Fruit fly (Drosophila melanogaster): Measurements from ENCODE around the gene CG15739.
A peak's percentile ranks its signal among the peaks of the same experiment; 100 is the strongest.

The CG15739 gene

DNA sequence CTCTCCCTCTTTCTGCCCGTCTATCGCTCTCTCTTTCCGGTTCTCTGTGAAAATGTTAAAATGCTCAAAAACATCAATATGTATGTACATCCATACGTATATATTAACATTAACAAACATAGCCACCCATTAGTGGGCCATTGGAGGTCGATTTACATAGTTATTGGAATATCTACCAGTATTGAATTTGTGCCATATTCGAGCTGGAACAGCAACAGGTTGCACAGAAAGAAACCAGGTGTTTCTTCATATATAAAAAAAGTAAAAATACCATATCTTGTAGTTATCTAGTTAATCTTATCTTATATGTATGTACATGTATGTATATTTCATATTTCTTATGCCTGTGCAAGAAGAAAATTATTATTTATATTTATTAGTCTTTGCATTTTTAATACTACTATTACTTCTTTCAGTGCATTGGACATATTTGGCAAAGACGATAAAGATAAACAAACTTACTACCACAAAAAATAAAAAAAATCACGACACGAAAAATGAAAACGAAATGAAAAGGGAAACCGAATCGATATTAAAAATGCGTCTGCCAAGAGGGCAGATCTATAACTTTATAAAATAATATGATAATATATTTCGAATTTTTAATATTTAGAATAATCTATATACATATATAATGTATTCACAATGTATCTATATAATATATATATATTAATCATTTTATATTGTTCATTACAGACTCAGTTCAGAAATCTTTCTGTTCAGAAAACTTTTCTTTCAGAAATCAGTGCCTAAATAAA lies 24.4 kb upstream of the CG15739 start:
- no peak for TF ChIP-seq cic (GFP tag; optimal IDR thresholded peaks at IDR 0.05)
- TF ChIP-seq Crg-1 (GFP tag; optimal IDR thresholded peaks at IDR 0.05) = no peak
- TF ChIP-seq CG1620 (GFP tag; optimal IDR thresholded peaks at IDR 0.05) = no peak
- no peak for TF ChIP-seq ovo (GFP tag; optimal IDR thresholded peaks at IDR 0.05)
- no peak for TF ChIP-seq CG5204 (GFP tag; optimal IDR thresholded peaks at IDR 0.05)
- no peak for TF ChIP-seq cnc (optimal IDR thresholded peaks at IDR 0.05)

dm6 chrX:11849267-11849666 lies 23.9 kb upstream of the CG15739 start:
- TF ChIP-seq CG11617 (GFP tag; optimal IDR thresholded peaks at IDR 0.05) (no peak), Mnt (GFP tag; optimal IDR thresholded peaks at IDR 0.05) (no peak), kay (GFP tag; ENCODE audit: borderline replicate concordance) (no peak), CG33017 (tag; optimal IDR thresholded peaks at IDR 0.05) (no peak), Clk (GFP tag; optimal IDR thresholded peaks at IDR 0.05) (no peak), Hr96 (GFP tag; optimal IDR thresholded peaks at IDR 0.05) (no peak), Crg-1 (GFP tag; optimal IDR thresholded peaks at IDR 0.05) (no peak), cic (GFP tag; optimal IDR thresholded peaks at IDR 0.05) (no peak), pad (GFP tag; optimal IDR thresholded peaks at IDR 0.05) (no peak), CG7045 (GFP tag; optimal IDR thresholded peaks at IDR 0.05) (no peak), cnc (optimal IDR thresholded peaks at IDR 0.05) (no peak)

DNA sequence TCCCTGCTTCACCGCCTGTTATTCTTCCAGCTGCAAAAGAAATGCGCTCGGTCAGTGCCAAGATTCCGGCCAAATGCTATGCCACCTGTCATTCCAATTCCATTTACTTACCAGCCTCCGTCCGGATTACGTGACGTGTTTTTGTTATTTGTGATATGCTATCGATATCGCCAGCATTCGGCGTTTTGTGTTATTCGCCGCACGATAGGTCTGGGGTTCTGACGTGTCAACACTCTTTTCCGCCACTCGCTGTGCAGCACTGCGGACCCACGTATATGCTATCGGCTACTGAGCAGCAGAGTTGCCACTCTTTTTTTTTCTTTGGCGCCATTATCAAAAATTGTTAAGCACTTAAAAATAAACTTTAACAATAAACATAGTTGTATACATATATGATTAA lies 20.8 kb upstream of the CG15739 start, which contains the start of gene p24-1:
Gene p24-1 (minus strand): TSS at position 221 of the 400 bp plus-strand sequence.
- TF ChIP-seq CG14711 (tag; optimal IDR thresholded peaks at IDR 0.05) (peak; percentile 76), cic (GFP tag; optimal IDR thresholded peaks at IDR 0.05) (peak; percentile 41), toe (GFP tag; optimal IDR thresholded peaks at IDR 0.05) (peak; percentile 28), CG33017 (tag; optimal IDR thresholded peaks at IDR 0.05) (no peak), Hr96 (GFP tag; optimal IDR thresholded peaks at IDR 0.05) (no peak), Mnt (GFP tag; optimal IDR thresholded peaks at IDR 0.05) (peak; percentile 85), pad (GFP tag; optimal IDR thresholded peaks at IDR 0.05) (peak; percentile 73), bab1 (GFP tag; optimal IDR thresholded peaks at IDR 0.05) (peak; percentile 81), CG7045 (GFP tag; optimal IDR thresholded peaks at IDR 0.05) (no peak), CG12768 (GFP tag; optimal IDR thresholded peaks at IDR 0.05) (no peak), Clk (GFP tag; optimal IDR thresholded peaks at IDR 0.05) (no peak), CG5204 (GFP tag; optimal IDR thresholded peaks at IDR 0.05) (no peak), Crg-1 (GFP tag; optimal IDR thresholded peaks at IDR 0.05) (peak; percentile 88), CG11617 (GFP tag; optimal IDR thresholded peaks at IDR 0.05) (peak; percentile 24), tj (GFP tag; optimal IDR thresholded peaks at IDR 0.05) (peak; percentile 16), kay (GFP tag; ENCODE audit: borderline replicate concordance) (no peak), CG1620 (GFP tag; optimal IDR thresholded peaks at IDR 0.05) (peak; percentile 88), CG7101 (tag; optimal IDR thresholded peaks at IDR 0.05) (peak; percentile 81), ovo (GFP tag; optimal IDR thresholded peaks at IDR 0.05) (peak; percentile 67), cnc (optimal IDR thresholded peaks at IDR 0.05) (no peak)

- TF ChIP-seq CG12768 (GFP tag; optimal IDR thresholded peaks at IDR 0.05) (no peak), CG5204 (GFP tag; optimal IDR thresholded peaks at IDR 0.05) (no peak), Hr96 (GFP tag; optimal IDR thresholded peaks at IDR 0.05) (no peak), toe (GFP tag; optimal IDR thresholded peaks at IDR 0.05) (peak; percentile 47), cnc (optimal IDR thresholded peaks at IDR 0.05) (peak in 1 of 2 experiments; percentile 44), cic (GFP tag; optimal IDR thresholded peaks at IDR 0.05) (no peak), CG1620 (GFP tag; optimal IDR thresholded peaks at IDR 0.05) (peak; percentile 55), Mnt (GFP tag; optimal IDR thresholded peaks at IDR 0.05) (peak; percentile 81), CG11617 (GFP tag; optimal IDR thresholded peaks at IDR 0.05) (peak; percentile 61), bab1 (GFP tag; optimal IDR thresholded peaks at IDR 0.05) (peak; percentile 77), CG7101 (tag; optimal IDR thresholded peaks at IDR 0.05) (peak; percentile 41), Clk (GFP tag; optimal IDR thresholded peaks at IDR 0.05) (no peak), kay (GFP tag; ENCODE audit: borderline replicate concordance) (no peak), ovo (GFP tag; optimal IDR thresholded peaks at IDR 0.05) (peak; percentile 90), CG7045 (GFP tag; optimal IDR thresholded peaks at IDR 0.05) (no peak), CG14711 (tag; optimal IDR thresholded peaks at IDR 0.05) (peak; percentile 43), Crg-1 (GFP tag; optimal IDR thresholded peaks at IDR 0.05) (peak; percentile 27), tj (GFP tag; optimal IDR thresholded peaks at IDR 0.05) (peak; percentile 32), CG33017 (tag; optimal IDR thresholded peaks at IDR 0.05) (no peak), pad (GFP tag; optimal IDR thresholded peaks at IDR 0.05) (peak; percentile 35)
These were observed 18.2 kb upstream of the CG15739 start, which contains the start of the genes CG10347 and ATP7 for dm6 chrX:11854758-11855465. Gene CG10347 (minus strand): TSS chrX:11854931. Gene ATP7 (plus strand): TSS chrX:11855022.

- TF ChIP-seq Crg-1 (GFP tag; optimal IDR thresholded peaks at IDR 0.05) = no peak
- TF ChIP-seq pad (GFP tag; optimal IDR thresholded peaks at IDR 0.05) = no peak
- no peak for TF ChIP-seq Clk (GFP tag; optimal IDR thresholded peaks at IDR 0.05)
- no peak for TF ChIP-seq Hr96 (GFP tag; optimal IDR thresholded peaks at IDR 0.05)
- TF ChIP-seq CG33017 (tag; optimal IDR thresholded peaks at IDR 0.05) = no peak
- TF ChIP-seq CG11617 (GFP tag; optimal IDR thresholded peaks at IDR 0.05) = no peak
- TF ChIP-seq CG7101 (tag; optimal IDR thresholded peaks at IDR 0.05) = no peak
- no peak for TF ChIP-seq bab1 (GFP tag; optimal IDR thresholded peaks at IDR 0.05)
- no peak for TF ChIP-seq CG14711 (tag; optimal IDR thresholded peaks at IDR 0.05)
- TF ChIP-seq cic (GFP tag; optimal IDR thresholded peaks at IDR 0.05) = no peak
These were observed 17.2 kb upstream of the CG15739 start for dm6 chrX:11855950-11856349.

All from whole organism, adult.